Worm (Caenorhabditis elegans) whole organism, young adult: ENCODE results near the gene srbc-59.

Experiments
- B0261.1 ChIP-seq: sonication (generic microtip); optimal IDR thresholded peaks from 2 replicates; lab custom pipeline; 2016; ENCODE audit warnings: mild to moderate bottlenecking, missing genetic modification characterization, moderate library complexity, missing compliant biosample characterization
- C06A6.2 ChIP-seq: fragments of 200-800 bp; sonication (Bioruptor generic); conservative IDR thresholded peaks from 2 replicates; pipeline ENCODE4 v1.3.6; 2022; ENCODE audit warnings: missing genetic modification characterization, missing compliant biosample characterization
- F22D6.2 ChIP-seq: sonication (generic microtip); optimal IDR thresholded peaks from 2 replicates; lab custom pipeline; 2016; ENCODE audit warnings: mild to moderate bottlenecking, missing genetic modification characterization, missing compliant biosample characterization
- F37B4.10 ChIP-seq: fragments of 200-800 bp; sonication (Bioruptor generic); IDR thresholded peaks from 2 replicates; pipeline ENCODE4 v1.3.6; 2022; ENCODE audit warnings: missing genetic modification characterization, missing compliant biosample characterization
- F39B2.1 ChIP-seq: fragments of 200-800 bp; sonication (Bioruptor generic); IDR thresholded peaks from 2 replicates; pipeline ENCODE4 v1.3.6; 2022; ENCODE audit warnings: missing genetic modification reagents, missing genetic modification characterization, missing compliant biosample characterization
- F49E8.2 ChIP-seq: sonication (generic microtip); optimal IDR thresholded peaks from 3 replicates; lab custom pipeline; 2017; ENCODE audit warnings: missing genetic modification characterization, mild to moderate bottlenecking, missing compliant biosample characterization, antibody characterized with exemption, moderate library complexity; ENCODE audit not compliant: insufficient read depth
- F55B11.4 ChIP-seq: sonication (generic microtip); optimal IDR thresholded peaks from 2 replicates; lab custom pipeline; 2016; ENCODE audit warnings: missing compliant biosample characterization, missing genetic modification characterization, borderline replicate concordance; ENCODE audit not compliant: insufficient read depth
- F57A8.1 ChIP-seq: fragments of 200-800 bp; sonication (Bioruptor generic); optimal IDR thresholded peaks from 2 replicates; lab custom pipeline; 2018; ENCODE audit warnings: mild to moderate bottlenecking, missing genetic modification characterization, moderate library complexity, missing compliant biosample characterization
- Y53G8AR.9 ChIP-seq: fragments of 200-800 bp; sonication (Bioruptor generic); conservative IDR thresholded peaks from 2 replicates; pipeline ENCODE4 v1.3.6; 2022; ENCODE audit warnings: missing genetic modification reagents, missing genetic modification characterization, missing compliant biosample characterization
- Y56A3A.18 ChIP-seq: fragments of 200-800 bp; sonication (Bioruptor generic); IDR thresholded peaks from 2 replicates; pipeline ENCODE4 v1.3.6; 2022; ENCODE audit warnings: missing genetic modification reagents, missing genetic modification characterization, missing compliant biosample characterization
- ZK185.1 ChIP-seq: sonication (generic microtip); optimal IDR thresholded peaks from 2 replicates; lab custom pipeline; 2016; ENCODE audit warnings: mild to moderate bottlenecking, missing genetic modification characterization, missing compliant biosample characterization; ENCODE audit not compliant: poor library complexity, severe bottlenecking
- akir-1 ChIP-seq: fragments of 200-800 bp; sonication (Bioruptor generic); optimal IDR thresholded peaks from 2 replicates; lab custom pipeline; 2018; ENCODE audit warnings: mild to moderate bottlenecking, missing genetic modification characterization, moderate library complexity, missing compliant biosample characterization
- aptf-2 ChIP-seq: fragments of 200-800 bp; sonication (Bioruptor generic); conservative IDR thresholded peaks from 2 replicates; pipeline ENCODE4 v1.3.6; 2022; ENCODE audit warnings: missing genetic modification reagents, missing genetic modification characterization, missing compliant biosample characterization
- atf-7 ChIP-seq: sonication (generic microtip); optimal IDR thresholded peaks from 2 replicates; lab custom pipeline; 2017; ENCODE audit warnings: mild to moderate bottlenecking, missing genetic modification characterization, missing compliant biosample characterization
- attf-3 ChIP-seq: fragments of 200-800 bp; sonication (Bioruptor generic); conservative IDR thresholded peaks from 2 replicates; pipeline ENCODE4 v1.3.6; 2022; ENCODE audit warnings: missing genetic modification reagents, missing genetic modification characterization, missing compliant biosample characterization
- cebp-2 ChIP-seq: fragments of 200-800 bp; sonication (Bioruptor generic); IDR thresholded peaks from 2 replicates; pipeline ENCODE4 v1.3.6; 2022; ENCODE audit warnings: missing genetic modification characterization, missing compliant biosample characterization
- ceh-27 ChIP-seq: fragments of 200-800 bp; sonication (Bioruptor generic); optimal IDR thresholded peaks from 2 replicates; lab custom pipeline; 2018; ENCODE audit warnings: mild to moderate bottlenecking, missing genetic modification characterization, moderate library complexity, missing compliant biosample characterization
- ceh-91 ChIP-seq: fragments of 200-800 bp; sonication (Bioruptor generic); IDR thresholded peaks from 2 replicates; pipeline ENCODE4 v1.3.6; 2022; ENCODE audit warnings: missing genetic modification reagents, missing genetic modification characterization, missing compliant biosample characterization
- die-1 ChIP-seq: sonication (generic microtip); optimal IDR thresholded peaks from 2 replicates; lab custom pipeline; 2016; ENCODE audit warnings: missing genotype, mild to moderate bottlenecking, missing genetic modification characterization, missing compliant biosample characterization
- dox-1 ChIP-seq: fragments of 200-800 bp; sonication (Bioruptor generic); IDR thresholded peaks from 2 replicates; pipeline ENCODE4 v1.3.6; 2022; ENCODE audit warnings: missing genetic modification reagents, missing genetic modification characterization, missing compliant biosample characterization
- efl-1 ChIP-seq: fragments of 150-350 bp; optimal IDR thresholded peaks from 2 replicates; lab custom pipeline; 2014; ENCODE audit warnings: missing biosample characterization, missing genetic modification reagents, missing genetic modification characterization
- fkh-3 ChIP-seq: sonication (generic microtip); optimal IDR thresholded peaks from 2 replicates; lab custom pipeline; 2016; ENCODE audit warnings: mild to moderate bottlenecking, missing genetic modification characterization, missing compliant biosample characterization
- gei-17 ChIP-seq: fragments of 200-800 bp; sonication (Bioruptor generic); optimal IDR thresholded peaks from 2 replicates; lab custom pipeline; 2018; ENCODE audit warnings: mild to moderate bottlenecking, missing genetic modification characterization, missing compliant biosample characterization
- hlh-12 ChIP-seq: sonication (generic microtip); optimal IDR thresholded peaks from 2 replicates; lab custom pipeline; 2016; ENCODE audit warnings: missing genetic modification characterization, missing compliant biosample characterization
- lag-1 ChIP-seq: fragments of 200-800 bp; sonication (Bioruptor generic); IDR thresholded peaks from 2 replicates; pipeline ENCODE4 v1.3.6; 2022; ENCODE audit warnings: missing genetic modification reagents, missing genetic modification characterization, missing compliant biosample characterization
- lsl-1 ChIP-seq: fragments of 200-800 bp; sonication (Bioruptor generic); optimal IDR thresholded peaks from 2 replicates; lab custom pipeline; 2018; ENCODE audit warnings: mild to moderate bottlenecking, missing genetic modification characterization, moderate library complexity, missing compliant biosample characterization
- lsy-27 ChIP-seq: sonication (generic microtip); optimal IDR thresholded peaks from 2 replicates; lab custom pipeline; 2017; ENCODE audit warnings: missing genetic modification characterization, mild to moderate bottlenecking, missing compliant biosample characterization, antibody characterized with exemption, missing genotype, borderline replicate concordance; ENCODE audit not compliant: insufficient read depth
- madf-10 ChIP-seq: sonication (generic microtip); optimal IDR thresholded peaks from 2 replicates; lab custom pipeline; 2016; ENCODE audit warnings: mild to moderate bottlenecking, missing genetic modification characterization, missing compliant biosample characterization
- madf-8 ChIP-seq: fragments of 200-800 bp; sonication (Bioruptor generic); conservative IDR thresholded peaks from 2 replicates; pipeline ENCODE4 v1.3.6; 2022; ENCODE audit warnings: missing genetic modification reagents, missing genetic modification characterization, missing compliant biosample characterization
- mel-28 ChIP-seq: sonication (generic microtip); optimal IDR thresholded peaks from 2 replicates; lab custom pipeline; 2016; ENCODE audit warnings: borderline replicate concordance, mild to moderate bottlenecking, missing genetic modification characterization, missing compliant biosample characterization
- nfya-1 ChIP-seq: sonication (generic microtip); optimal IDR thresholded peaks from 2 replicates; lab custom pipeline; 2017; ENCODE audit warnings: antibody characterized with exemption, missing compliant biosample characterization, missing genetic modification characterization, borderline replicate concordance; ENCODE audit not compliant: insufficient read depth
- nfya-2 ChIP-seq: fragments of 200-800 bp; sonication (Bioruptor generic); IDR thresholded peaks from 2 replicates; pipeline ENCODE4 v1.3.6; 2022; ENCODE audit warnings: missing genetic modification reagents, missing genetic modification characterization, missing compliant biosample characterization
- nfyb-1 ChIP-seq: fragments of 200-800 bp; sonication (Bioruptor generic); IDR thresholded peaks from 2 replicates; pipeline ENCODE4 v1.3.6; 2022; ENCODE audit warnings: missing genetic modification reagents, missing genetic modification characterization, missing compliant biosample characterization
- nhr-27 ChIP-seq: fragments of 200-800 bp; sonication (Bioruptor generic); optimal IDR thresholded peaks from 2 replicates; lab custom pipeline; 2018; ENCODE audit warnings: mild to moderate bottlenecking, missing genetic modification characterization, moderate library complexity, missing compliant biosample characterization
- sdz-38 ChIP-seq: sonication (generic microtip); optimal IDR thresholded peaks from 2 replicates; lab custom pipeline; 2016; ENCODE audit warnings: missing genotype, missing genetic modification characterization, missing compliant biosample characterization
- sea-2 ChIP-seq: fragments of 200-800 bp; sonication (Bioruptor generic); IDR thresholded peaks from 2 replicates; pipeline ENCODE4 v1.3.6; 2022; ENCODE audit warnings: missing genetic modification characterization, missing compliant biosample characterization
- snpc-1.1 ChIP-seq: sonication (generic microtip); optimal IDR thresholded peaks from 2 replicates; lab custom pipeline; 2017; ENCODE audit warnings: missing genetic modification characterization, mild to moderate bottlenecking, missing compliant biosample characterization, antibody characterized with exemption, moderate library complexity, missing genotype, missing genetic modification reagents; ENCODE audit not compliant: insufficient read depth
- snpc-1.3 ChIP-seq: sonication (generic microtip); optimal IDR thresholded peaks from 2 replicates; lab custom pipeline; 2017; ENCODE audit warnings: missing genetic modification characterization, mild to moderate bottlenecking, missing compliant biosample characterization, antibody characterized with exemption, moderate library complexity, missing genotype, missing genetic modification reagents; ENCODE audit not compliant: insufficient read depth
- snpc-3.4 ChIP-seq: sonication (generic microtip); optimal IDR thresholded peaks from 2 replicates; lab custom pipeline; 2017; ENCODE audit warnings: missing genetic modification characterization, mild to moderate bottlenecking, missing compliant biosample characterization, antibody characterized with exemption, moderate library complexity, missing genotype, missing genetic modification reagents
- sptf-2 ChIP-seq: fragments of 200-800 bp; sonication (Bioruptor generic); optimal IDR thresholded peaks from 2 replicates; lab custom pipeline; 2018; ENCODE audit warnings: mild to moderate bottlenecking, missing genetic modification characterization, missing compliant biosample characterization
- tbx-9 ChIP-seq: sonication (generic microtip); optimal IDR thresholded peaks from 2 replicates; lab custom pipeline; 2016; ENCODE audit warnings: borderline replicate concordance, missing genetic modification characterization, inconsistent platforms, missing compliant biosample characterization
- unc-130 ChIP-seq: sonication (generic microtip); optimal IDR thresholded peaks from 2 replicates; lab custom pipeline; 2016; ENCODE audit warnings: missing genetic modification reagents, missing genetic modification characterization, missing compliant biosample characterization

The srbc-59 gene

DNA sequence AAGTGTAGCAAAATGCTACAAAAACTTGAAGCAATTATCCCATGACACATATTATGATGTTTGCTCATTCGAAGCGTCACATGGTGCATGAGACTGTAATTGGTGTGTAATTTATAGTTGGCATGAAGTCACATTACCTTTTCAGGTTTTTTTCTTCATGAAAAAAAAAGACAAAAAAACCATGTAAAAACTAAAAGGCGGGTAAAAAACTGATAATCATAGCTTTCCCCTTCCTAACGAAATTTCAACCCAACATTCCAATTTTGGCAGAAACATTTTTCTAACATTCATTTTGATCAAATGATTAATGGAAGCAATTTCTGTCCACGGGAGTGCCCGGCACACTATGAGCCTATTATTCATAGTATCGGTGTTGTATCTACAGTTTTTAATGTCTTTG is 30.4 kb upstream of the srbc-59 start, which contains the start of gene sri-4:
TSS of gene sri-4 (plus strand) at position 301 of the 400 bp plus-strand sequence.
- TF ChIP-seq C06A6.2 (GFP tag; lab: Robert Waterston, UW) (no peak), F49E8.2 (tag; lab: Kevin White, UChicago) (no peak), nfya-2 (GFP tag; lab: Robert Waterston, UW) (no peak), mel-28 (tag; lab: Kevin White, UChicago) (no peak), dox-1 (no peak)

DNA sequence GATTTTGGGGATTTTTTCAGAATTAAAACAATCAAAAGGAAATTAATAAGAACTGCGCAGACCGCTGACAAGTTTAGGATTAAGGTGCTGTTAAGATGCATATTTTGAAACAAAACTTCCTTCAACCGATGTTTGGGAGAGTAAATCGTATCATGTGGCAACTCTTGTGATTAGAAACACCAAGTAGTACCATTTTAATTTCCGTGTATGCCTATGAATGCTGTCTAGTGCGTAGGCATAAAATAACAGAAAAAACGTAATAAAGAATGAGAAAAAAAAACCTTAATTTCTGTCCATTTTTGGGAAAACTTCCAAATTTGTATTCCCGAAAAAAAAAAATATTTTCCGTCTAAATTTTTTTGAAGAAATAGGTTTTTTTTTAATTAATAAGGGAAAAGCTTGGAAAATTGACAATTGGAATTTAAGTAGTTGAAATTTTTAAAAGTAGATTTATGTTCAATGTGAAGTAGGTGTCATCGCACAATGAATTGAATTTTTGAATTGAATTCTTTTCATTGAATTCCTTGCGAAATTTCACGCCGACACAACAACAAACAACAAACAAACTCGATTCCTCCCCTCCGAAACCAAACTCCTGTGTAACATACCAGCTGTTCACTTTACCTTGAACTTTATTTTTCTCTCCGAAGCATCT is 25.6 kb upstream of the srbc-59 start, which contains the start of the genes str-262 and srp-1:
TSS of gene str-262 (minus strand) at position 101 of the 655 bp plus-strand sequence.
TSS of gene srp-1 (plus strand) at position 605 of the 655 bp plus-strand sequence.
- TF ChIP-seq unc-130 (no peak), F22D6.2 (no peak), akir-1 (no peak), sea-2 (GFP tag; lab: Robert Waterston, UW) (no peak), nhr-27 (tag; lab: Kevin White, UChicago) (no peak), nfyb-1 (GFP tag; lab: Robert Waterston, UW) (no peak), Y53G8AR.9 (no peak), efl-1 (no peak), ZK185.1 (tag; lab: Kevin White, UChicago) (no peak), nfya-1 (tag; lab: Kevin White, UChicago) (no peak)
- TF ChIP-seq, all 124 proteins: peak for 0

DNA sequence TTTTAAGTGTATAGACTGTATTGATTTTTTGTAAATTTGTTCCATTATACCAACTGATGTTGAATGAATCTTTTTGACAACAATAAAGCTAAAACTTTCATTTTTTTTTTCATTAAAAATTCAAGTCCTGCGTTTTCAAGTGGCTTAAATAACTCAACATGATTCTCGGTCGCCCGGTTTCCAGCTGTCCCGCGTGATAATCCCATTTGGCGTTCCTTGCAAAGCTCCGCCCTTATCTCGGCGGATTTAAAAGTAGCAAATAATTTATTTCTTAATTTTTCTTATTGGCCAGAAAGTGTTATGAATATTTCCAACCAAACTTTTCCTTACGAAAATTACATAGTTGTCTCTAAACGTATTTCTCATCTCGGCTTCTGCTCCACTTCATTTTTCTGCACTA is 22.3 kb upstream of the srbc-59 start, which contains the start of gene str-20:
TSS of gene str-20 (plus strand) at position 301 of the 400 bp plus-strand sequence.
- TF ChIP-seq B0261.1 (tag; lab: Kevin White, UChicago) (no peak), F55B11.4 (tag; lab: Kevin White, UChicago) (no peak), aptf-2 (GFP tag; lab: Robert Waterston, UW) (no peak), F39B2.1 (GFP tag; lab: Robert Waterston, UW) (no peak), Y56A3A.18 (GFP tag; lab: Robert Waterston, UW) (no peak), F57A8.1 (GFP tag; lab: Kevin White, UChicago) (no peak), lag-1 (GFP tag; lab: Robert Waterston, UW) (no peak), ceh-27 (GFP tag; lab: Kevin White, UChicago) (no peak), snpc-1.3 (no peak), madf-10 (tag; lab: Kevin White, UChicago) (no peak), lsl-1 (GFP tag; lab: Kevin White, UChicago) (no peak), die-1 (no peak), ceh-91 (GFP tag; lab: Robert Waterston, UW) (no peak), attf-3 (GFP tag; lab: Robert Waterston, UW) (no peak), atf-7 (no peak), gei-17 (GFP tag; lab: Kevin White, UChicago) (no peak), fkh-3 (tag; lab: Kevin White, UChicago) (no peak)

DNA sequence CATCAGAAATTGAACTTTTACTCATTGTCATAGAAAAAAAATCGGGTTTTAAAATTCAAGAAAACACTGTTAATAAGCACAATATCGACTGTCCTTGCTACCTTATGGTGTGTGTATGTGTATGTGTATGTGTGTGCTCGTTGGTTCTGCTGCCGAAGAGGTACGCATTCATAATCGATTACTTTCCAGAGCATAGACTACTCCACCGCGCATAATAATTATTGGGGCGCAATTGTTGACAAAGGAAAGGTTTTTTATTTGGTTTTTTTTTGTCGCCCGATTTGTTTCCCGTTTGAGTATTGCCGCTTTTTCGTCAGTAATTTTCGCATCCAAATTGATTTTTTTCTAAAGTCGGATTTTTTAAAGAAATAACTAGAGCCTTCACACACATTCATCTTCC is 17.2 kb upstream of the srbc-59 start, which contains the start of gene C05E4.15:
TSS of gene C05E4.15 (minus strand) at position 101 of the 400 bp plus-strand sequence.
- TF ChIP-seq efl-1 = no peak
- TF ChIP-seq sptf-2 (GFP tag; lab: Kevin White, UChicago) = no peak
- TF ChIP-seq hlh-12 (tag; lab: Kevin White, UChicago) = no peak
- TF ChIP-seq tbx-9 (tag; lab: Kevin White, UChicago) = no peak
- no peak for TF ChIP-seq attf-3 (GFP tag; lab: Robert Waterston, UW)
- no peak for TF ChIP-seq snpc-3.4 (tag; lab: Kevin White, UChicago)
- no peak for TF ChIP-seq madf-8 (GFP tag; lab: Robert Waterston, UW)
- no peak for TF ChIP-seq cebp-2 (GFP tag; lab: Robert Waterston, UW)
- TF ChIP-seq lsy-27 (tag; lab: Kevin White, UChicago) = no peak
- no peak for TF ChIP-seq Y53G8AR.9
- no peak for TF ChIP-seq snpc-1.1 (tag; lab: Kevin White, UChicago)
- TF ChIP-seq F57A8.1 (GFP tag; lab: Kevin White, UChicago) = no peak
- TF ChIP-seq F37B4.10 = no peak
- no peak for TF ChIP-seq sdz-38
